Fruit fly (Drosophila melanogaster) whole organism, embryonic: ENCODE measurements around the gene MSAmiP.

Source experiments
- CG10366 ChIP-seq: fragments of 200-800 bp; sonication (Bioruptor generic); IDR thresholded peaks from 2 replicates; pipeline ENCODE4 v1.3.6; 2022; ENCODE audit warnings: missing biosample characterization, missing genetic modification characterization
- CG11504 ChIP-seq: fragments of 200-800 bp; sonication (Bioruptor generic); optimal IDR thresholded peaks from 3 replicates; lab custom pipeline; 2019; ENCODE audit warnings: missing biosample characterization, mild to moderate bottlenecking, missing genetic modification characterization, moderate library complexity
- CG13775 ChIP-seq: fragments of 200-800 bp; sonication (Bioruptor generic); optimal IDR thresholded peaks from 3 replicates; lab custom pipeline; 2017; ENCODE audit warnings: missing biosample characterization, mild to moderate bottlenecking, missing genetic modification characterization
- CG14441 ChIP-seq: fragments of 200-800 bp; sonication (Bioruptor generic); IDR thresholded peaks from 2 replicates; pipeline ENCODE4 v1.3.6; 2022; ENCODE audit warnings: missing biosample characterization, missing genetic modification characterization
- CG15479 ChIP-seq: fragments of 200-800 bp; sonication (Bioruptor generic); optimal IDR thresholded peaks from 3 replicates; lab custom pipeline; 2019; ENCODE audit warnings: missing biosample characterization, mild to moderate bottlenecking, missing genetic modification characterization, moderate library complexity
- CG2199 ChIP-seq: fragments of 200-800 bp; sonication (Bioruptor generic); IDR thresholded peaks from 3 replicates; pipeline ENCODE4 v1.3.6; 2022; ENCODE audit warnings: missing biosample characterization, missing genetic modification characterization
- CG4360 ChIP-seq: fragments of 200-800 bp; sonication (Bioruptor generic); IDR thresholded peaks from 2 replicates; pipeline ENCODE4 v1.3.6; 2022; ENCODE audit warnings: missing biosample characterization, missing genetic modification characterization
- CG43689 ChIP-seq: fragments of 200-800 bp; sonication (Bioruptor generic); IDR thresholded peaks from 2 replicates; pipeline ENCODE4 v1.3.6; 2022; ENCODE audit warnings: missing biosample characterization, missing genetic modification characterization
- CG6854 ChIP-seq: fragments of 200-800 bp; sonication (Bioruptor generic); optimal IDR thresholded peaks from 3 replicates; lab custom pipeline; 2017; ENCODE audit warnings: missing biosample characterization, mild to moderate bottlenecking, missing genetic modification characterization
- Ets65A ChIP-seq: fragments of 200-800 bp; sonication (Bioruptor generic); peaks from one replicate; lab custom pipeline; 2016; ENCODE audit warnings: missing biosample characterization, missing genetic modification characterization
- Gsc ChIP-seq: fragments of 200-800 bp; sonication (Bioruptor generic); IDR thresholded peaks from 2 replicates; pipeline ENCODE4 v1.3.6; 2022; ENCODE audit warnings: missing biosample characterization, missing genetic modification characterization
- Gug ChIP-seq: fragments of 200-800 bp; sonication (Bioruptor generic); IDR thresholded peaks from 4 replicates; pipeline ENCODE4 v1.3.6; 2022; ENCODE audit warnings: missing biosample characterization, missing genetic modification characterization
- Hey ChIP-seq: fragments of 200-800 bp; sonication (Bioruptor generic); optimal IDR thresholded peaks from 3 replicates; lab custom pipeline; 2018; ENCODE audit warnings: missing biosample characterization, mild to moderate bottlenecking, missing genetic modification characterization
- Med ChIP-seq: fragments of 200-800 bp; sonication (Bioruptor generic); peaks from one replicate; lab custom pipeline; 2016; ENCODE audit warnings: missing biosample characterization, missing genetic modification characterization, mild to moderate bottlenecking, inconsistent platforms, moderate library complexity
- Neu2 ChIP-seq: fragments of 200-800 bp; sonication (Bioruptor generic); optimal IDR thresholded peaks from 3 replicates; lab custom pipeline; 2016; ENCODE audit warnings: missing biosample characterization, missing genetic modification characterization, borderline replicate concordance
- Scr ChIP-seq: fragments of 200-800 bp; sonication (Bioruptor generic); IDR thresholded peaks from 2 replicates; pipeline ENCODE4 v1.3.6; 2022; ENCODE audit warnings: missing biosample characterization, missing genetic modification characterization; ENCODE audit not compliant: partially characterized antibody
- Ssrp ChIP-seq: fragments of 200-800 bp; sonication (Bioruptor generic); optimal IDR thresholded peaks from 2 replicates; lab custom pipeline; 2018; ENCODE audit warnings: missing biosample characterization, mild to moderate bottlenecking, missing genetic modification characterization, moderate library complexity
- amos ChIP-seq: fragments of 200-800 bp; sonication (Bioruptor generic); IDR thresholded peaks from 2 replicates; pipeline ENCODE4 v1.3.6; 2022; ENCODE audit warnings: missing biosample characterization, missing genetic modification characterization; ENCODE audit not compliant: partially characterized antibody
- aop ChIP-seq: fragments of 200-800 bp; sonication (Bioruptor generic); IDR thresholded peaks from 2 replicates; pipeline ENCODE4 v1.3.6; 2022; ENCODE audit warnings: missing biosample characterization, missing genetic modification characterization
- cad ChIP-seq: fragments of >200 bp; optimal IDR thresholded peaks from 2 replicates; lab custom pipeline; 2017; ENCODE audit warnings: missing biosample characterization, missing genetic modification characterization
- da ChIP-seq: fragments of 200-800 bp; sonication (Bioruptor generic); optimal IDR thresholded peaks from 2 replicates; lab custom pipeline; 2016; ENCODE audit warnings: missing biosample characterization, missing genetic modification characterization
- disco-r ChIP-seq: fragments of 200-800 bp; sonication (Bioruptor generic); optimal IDR thresholded peaks from 2 replicates; lab custom pipeline; 2016; ENCODE audit warnings: missing biosample characterization, missing genetic modification characterization
- gcm2 ChIP-seq: fragments of 200-800 bp; sonication (Bioruptor generic); optimal IDR thresholded peaks from 2 replicates; lab custom pipeline; 2016; ENCODE audit warnings: missing biosample characterization, missing genetic modification characterization
- h ChIP-seq: fragments of >200 bp; optimal IDR thresholded peaks from 2 replicates; lab custom pipeline; 2017
- lab ChIP-seq: fragments of 200-800 bp; sonication (Bioruptor generic); optimal IDR thresholded peaks from 3 replicates; lab custom pipeline; 2017; ENCODE audit warnings: missing biosample characterization, missing genetic modification characterization, mild to moderate bottlenecking, moderate library complexity, missing genetic modification reagents
- lbe ChIP-seq: fragments of 200-800 bp; sonication (Bioruptor generic); optimal IDR thresholded peaks from 2 replicates; lab custom pipeline; 2016; ENCODE audit warnings: missing biosample characterization, mild to moderate bottlenecking, missing genetic modification characterization
- nom ChIP-seq: fragments of 200-800 bp; sonication (Bioruptor generic); optimal IDR thresholded peaks from 2 replicates; lab custom pipeline; 2017; ENCODE audit warnings: missing biosample characterization, missing genetic modification characterization, mild to moderate bottlenecking, moderate library complexity, missing genetic modification reagents
- pum ChIP-seq: fragments of 200-800 bp; sonication (Bioruptor generic); optimal IDR thresholded peaks from 2 replicates; lab custom pipeline; 2016; ENCODE audit warnings: missing biosample characterization, missing genetic modification characterization
- shn ChIP-seq: fragments of 200-800 bp; sonication (Bioruptor generic); optimal IDR thresholded peaks from 3 replicates; lab custom pipeline; 2016; ENCODE audit warnings: missing biosample characterization, missing genetic modification characterization
- tll ChIP-seq, 2 experiments: fragments of 200-800 bp in 1 of 2; fragments of >200 bp in 1 of 2; sonication (Bioruptor generic) in 1 of 2; optimal IDR thresholded peaks; 2 replicates each; lab custom pipeline; 2017 to 2019; ENCODE audit warnings: missing biosample characterization in 2 of 2, missing genetic modification characterization in 2 of 2, mild to moderate bottlenecking in 1 of 2, moderate library complexity in 1 of 2
- twi ChIP-seq: fragments of 200-800 bp; optimal IDR thresholded peaks from 2 replicates; lab custom pipeline; 2019; ENCODE audit warnings: missing biosample characterization, mild to moderate bottlenecking, missing genetic modification characterization, moderate library complexity
- zen ChIP-seq: fragments of 200-800 bp; sonication (Bioruptor generic); optimal IDR thresholded peaks from 3 replicates; lab custom pipeline; 2018; ENCODE audit warnings: missing biosample characterization, mild to moderate bottlenecking, missing genetic modification characterization, moderate library complexity

MSAmiP gene

dm6 chr3R:16829158-16829557 lies 66.9 kb downstream of the MSAmiP start:
- TF ChIP-seq cad: peak; percentile 80
- no peak for TF ChIP-seq Ssrp (tag; lab: Kevin White, UChicago)
- TF ChIP-seq lab (GFP tag; lab: Kevin White, UChicago): no peak
- no peak for TF ChIP-seq CG6854 (GFP tag; lab: Kevin White, UChicago)
- TF ChIP-seq lbe (GFP tag; lab: Kevin White, UChicago): no peak
- no peak for TF ChIP-seq shn (GFP tag; lab: Kevin White, UChicago)
- TF ChIP-seq CG10366: no peak
- no peak for TF ChIP-seq Hey
- TF ChIP-seq tll (GFP tag; optimal IDR thresholded peaks at IDR 0.05; lab: Kevin White, UChicago): peak in 1 of 2 experiments; percentile 64
- peak; percentile 79 for TF ChIP-seq zen
- TF ChIP-seq Gsc: no peak
- TF ChIP-seq, all 482 proteins: peak for 3

- TF ChIP-seq Gug (GFP tag; lab: Robert Waterston, UW): no peak
- TF ChIP-seq CG4360 (GFP tag; lab: Robert Waterston, UW): peak; percentile 62
Observed at dm6 chr3R:16827604-16828003, 68.5 kb downstream of the MSAmiP start.

dm6 chr3R:16827124-16827523 lies 69.0 kb downstream of the MSAmiP start:
- TF ChIP-seq nom (GFP tag; lab: Kevin White, UChicago) (no peak), amos (GFP tag; lab: Robert Waterston, UW) (peak; percentile 8; the same call in 1 of the 2 replicates), disco-r (no peak), Ets65A (peak; percentile 68), CG13775 (peak; percentile 56), Med (GFP tag; lab: Kevin White, UChicago) (peak; percentile 47)

- TF ChIP-seq Scr (GFP tag; lab: Robert Waterston, UW) (0 out of 2 replicates have a peak, but pooled peaks have one; percentile 9), h (lab: Kevin White, UChicago) (no peak), CG15479 (GFP tag; lab: Kevin White, UChicago) (peak; percentile 93), Neu2 (GFP tag; lab: Kevin White, UChicago) (peak; percentile 29), twi (tag; lab: Kevin White, UChicago) (peak; percentile 36), CG2199 (GFP tag; lab: Robert Waterston, UW) (no peak), zen (peak; percentile 98), gcm2 (GFP tag; lab: Kevin White, UChicago) (no peak), tll (GFP tag; optimal IDR thresholded peaks at IDR 0.05; lab: Kevin White, UChicago) (peak in 1 of 2 experiments; percentile 99), Med (GFP tag; lab: Kevin White, UChicago) (peak; percentile 56), cad (peak; percentile 93), CG43689 (GFP tag; lab: Robert Waterston, UW) (no peak)
Observed at dm6 chr3R:16826246-16826816, 69.8 kb downstream of the MSAmiP start.

- TF ChIP-seq CG11504 (tag; lab: Kevin White, UChicago) (no peak), pum (GFP tag; lab: Kevin White, UChicago) (no peak), CG15479 (GFP tag; lab: Kevin White, UChicago) (peak; percentile 32), zen (peak; percentile 46), da (GFP tag; lab: Kevin White, UChicago) (no peak), CG14441 (no peak), cad (peak; percentile 81), tll (GFP tag; optimal IDR thresholded peaks at IDR 0.05; lab: Kevin White, UChicago) (peak in 1 of 2 experiments; percentile 88), aop (GFP tag; lab: Robert Waterston, UW) (no peak)
Observed at dm6 chr3R:16822015-16822414, 74.1 kb downstream of the MSAmiP start.
